Worm (Caenorhabditis elegans) whole organism, midembryonic: ENCODE data around the gene srw-72.

Experiments used
- T22C8.4 ChIP-seq: fragments of 200-800 bp; sonication (Bioruptor generic); IDR thresholded peaks from 2 replicates; pipeline ENCODE4 v1.3.6; 2022; ENCODE audit warnings: missing genetic modification characterization, missing compliant biosample characterization
- cog-1 ChIP-seq: sonication (generic microtip); optimal IDR thresholded peaks from 2 replicates; lab custom pipeline; 2016; ENCODE audit warnings: missing genetic modification characterization, missing compliant biosample characterization
- flt-1 ChIP-seq: fragments of 200-800 bp; sonication (Bioruptor generic); IDR thresholded peaks from 2 replicates; pipeline ENCODE4 v1.3.6; 2022; ENCODE audit warnings: missing genetic modification characterization, missing compliant biosample characterization
- klf-2 ChIP-seq: fragments of 200-800 bp; sonication (Bioruptor generic); conservative IDR thresholded peaks from 2 replicates; pipeline ENCODE4 v1.3.6; 2022; ENCODE audit warnings: missing genetic modification reagents, missing genetic modification characterization, missing compliant biosample characterization
- med-1 ChIP-seq: sonication (generic microtip); optimal IDR thresholded peaks from 2 replicates; lab custom pipeline; 2017; ENCODE audit warnings: missing genetic modification characterization, mild to moderate bottlenecking, missing compliant biosample characterization, antibody characterized with exemption, missing genetic modification reagents; ENCODE audit not compliant: insufficient read depth
- ref-1 ChIP-seq: fragments of 200-800 bp; sonication (Bioruptor generic); conservative IDR thresholded peaks from 2 replicates; pipeline ENCODE4 v1.3.6; 2022; ENCODE audit warnings: missing genetic modification reagents, missing genetic modification characterization, missing compliant biosample characterization
- tab-1 ChIP-seq: fragments of 200-800 bp; sonication (Bioruptor generic); IDR thresholded peaks from 2 replicates; pipeline ENCODE4 v1.3.6; 2022; ENCODE audit warnings: missing genetic modification characterization, missing compliant biosample characterization
- ztf-23 ChIP-seq: fragments of 200-800 bp; sonication (Bioruptor generic); IDR thresholded peaks from 2 replicates; pipeline ENCODE4 v1.3.6; 2022; ENCODE audit warnings: missing genetic modification reagents, missing genetic modification characterization, missing compliant biosample characterization
- ztf-29 ChIP-seq: fragments of 200-800 bp; sonication (Bioruptor generic); IDR thresholded peaks from 2 replicates; pipeline ENCODE4 v1.3.6; 2022; ENCODE audit warnings: missing genetic modification reagents, missing genetic modification characterization, missing compliant biosample characterization

Gene srw-72

DNA sequence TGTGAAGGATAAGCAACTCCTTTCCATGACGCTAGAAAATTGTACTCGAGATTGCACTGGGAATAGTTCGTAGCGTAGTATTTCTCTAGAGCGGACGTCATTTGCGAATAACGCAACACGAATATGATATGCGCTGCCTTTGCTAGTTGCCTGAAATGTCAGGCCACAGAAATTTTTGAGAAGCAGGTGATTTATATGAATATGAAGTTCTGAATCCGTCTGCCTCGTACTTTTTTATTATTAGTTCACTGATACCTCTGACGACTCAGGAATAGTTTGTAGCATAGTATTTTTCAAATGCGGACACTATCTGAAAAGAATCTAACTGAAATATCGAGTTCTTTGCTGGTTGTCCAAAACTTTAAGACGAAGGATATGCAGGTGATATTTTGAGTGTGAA, 29.2 kb downstream of the srw-72 start, which contains the start of gene srh-118:
srh-118 (minus strand) TSS at position 101 of the 400 bp plus-strand sequence.
- TF ChIP-seq cog-1 (tag; lab: Kevin White, UChicago): no peak

DNA sequence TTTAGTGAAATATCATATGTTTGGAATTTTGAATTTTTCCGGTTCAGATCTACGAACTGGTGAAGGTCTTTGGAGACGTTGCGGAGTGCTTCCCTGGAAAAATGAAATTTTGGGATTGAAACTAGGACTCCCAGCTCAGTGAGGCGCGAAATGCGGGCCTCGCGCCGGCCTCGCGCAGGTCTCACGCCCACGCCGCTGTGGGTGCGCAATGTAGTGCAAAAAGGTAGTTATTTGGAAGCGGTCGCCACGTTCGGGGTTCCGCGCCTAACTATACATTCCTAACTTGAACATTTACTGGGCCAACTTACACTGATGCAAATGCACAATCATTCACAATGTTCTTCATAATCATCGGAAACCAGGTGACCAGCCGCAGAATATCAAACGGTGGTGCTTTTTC, 33.2 kb downstream of the srw-72 start:
- no peak for TF ChIP-seq klf-2 (GFP tag; lab: Robert Waterston, UW)
- TF ChIP-seq ztf-29 (GFP tag; lab: Robert Waterston, UW): no peak
- TF ChIP-seq tab-1 (GFP tag; lab: Robert Waterston, UW): no peak
- TF ChIP-seq cog-1 (tag; lab: Kevin White, UChicago): no peak
- TF ChIP-seq ref-1: no peak
- TF ChIP-seq ztf-23 (GFP tag; lab: Robert Waterston, UW): no peak
- TF ChIP-seq flt-1 (GFP tag; lab: Robert Waterston, UW): no peak
- no peak for TF ChIP-seq med-1
- TF ChIP-seq T22C8.4 (GFP tag; lab: Robert Waterston, UW): no peak

DNA sequence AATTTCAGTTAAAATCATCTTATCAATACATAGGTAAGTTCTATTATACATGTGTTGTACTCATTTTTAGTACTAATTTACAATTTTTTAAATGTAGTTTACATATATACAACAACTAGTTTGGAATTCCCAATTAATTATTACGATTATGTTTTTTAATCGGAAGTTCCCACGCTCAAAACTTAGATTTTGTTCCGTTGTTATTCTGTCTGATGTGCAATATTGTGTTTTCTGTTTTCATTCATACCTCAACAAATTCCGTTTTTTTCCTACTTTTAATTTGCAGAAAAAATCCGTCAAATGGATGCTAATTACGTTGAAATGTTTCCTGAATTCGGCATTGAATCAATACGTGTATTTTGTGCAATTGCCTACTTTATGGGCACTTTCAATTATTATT, 39.4 kb downstream of the srw-72 start, which contains the start of gene srw-31:
srw-31 (plus strand) TSS at position 301 of the 400 bp plus-strand sequence.
- TF ChIP-seq cog-1 (tag; lab: Kevin White, UChicago): no peak

DNA sequence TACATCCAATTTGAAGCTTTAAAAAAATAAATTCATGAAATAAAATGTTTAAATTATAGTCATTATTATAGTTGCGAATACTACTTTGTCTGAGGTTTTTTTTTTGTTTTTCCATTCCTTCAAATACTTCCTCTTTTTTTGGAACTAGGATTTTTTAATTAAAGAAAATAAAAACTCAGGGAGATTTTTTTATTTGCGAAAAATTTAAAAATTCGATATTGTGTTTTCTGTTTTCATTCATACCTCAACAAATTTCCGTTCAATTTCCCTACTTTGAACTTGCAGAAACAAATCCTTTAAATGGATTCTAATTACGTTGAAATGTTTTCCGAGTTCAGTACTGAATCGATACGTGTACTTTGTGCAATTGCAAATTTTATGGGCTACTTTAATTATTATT, 41.6 kb downstream of the srw-72 start, which contains the start of gene srw-32:
srw-32 (plus strand) TSS at position 301 of the 400 bp plus-strand sequence.
- TF ChIP-seq ztf-23 (GFP tag; lab: Robert Waterston, UW): no peak
- no peak for TF ChIP-seq flt-1 (GFP tag; lab: Robert Waterston, UW)
- TF ChIP-seq med-1: no peak
- TF ChIP-seq cog-1 (tag; lab: Kevin White, UChicago): no peak
- TF ChIP-seq tab-1 (GFP tag; lab: Robert Waterston, UW): no peak
- no peak for TF ChIP-seq klf-2 (GFP tag; lab: Robert Waterston, UW)
- no peak for TF ChIP-seq ref-1
- no peak for TF ChIP-seq T22C8.4 (GFP tag; lab: Robert Waterston, UW)
- no peak for TF ChIP-seq ztf-29 (GFP tag; lab: Robert Waterston, UW)

DNA sequence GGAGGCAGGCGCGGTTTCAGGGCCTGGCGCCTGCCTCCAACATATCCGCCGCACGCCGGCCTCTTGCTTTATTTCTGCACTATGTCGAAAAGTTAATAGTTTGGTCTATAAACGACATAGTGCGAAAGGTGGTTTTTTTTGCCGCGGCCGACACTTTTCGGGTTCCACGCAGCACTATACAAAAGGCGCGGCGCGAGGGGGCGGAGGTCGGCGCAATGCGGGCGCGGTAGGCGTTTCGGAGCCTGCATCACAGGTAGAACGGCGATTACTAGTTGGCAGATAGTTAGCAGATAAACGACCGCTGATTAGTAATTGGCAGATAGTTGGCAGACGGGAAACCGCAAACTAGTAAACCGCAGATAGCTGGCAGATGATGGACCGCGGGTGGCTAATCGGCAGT, 45.9 kb downstream of the srw-72 start:
- TF ChIP-seq tab-1 (GFP tag; lab: Robert Waterston, UW): 0 out of 2 replicates have a peak, but pooled peaks have one; percentile 32
- TF ChIP-seq klf-2 (GFP tag; lab: Robert Waterston, UW): no peak

DNA sequence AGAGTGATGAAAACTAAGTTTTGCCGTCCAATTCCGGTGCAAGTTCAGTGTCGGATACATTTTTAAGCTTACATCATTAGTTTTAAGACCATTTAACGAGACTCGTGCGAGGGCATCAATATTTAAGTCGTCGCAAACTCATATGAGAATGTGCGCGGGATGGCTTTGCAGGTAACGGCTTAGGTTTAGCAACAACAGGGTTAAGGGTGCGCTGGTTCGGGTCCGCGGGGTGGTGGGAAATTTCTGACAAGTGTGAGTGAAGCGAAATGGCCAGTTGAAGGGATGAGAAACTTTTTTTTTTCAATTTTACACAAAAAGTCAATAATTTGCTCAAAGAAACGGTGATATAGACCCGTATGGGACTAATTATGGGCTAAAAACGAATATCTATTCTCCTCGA, 47.0 kb downstream of the srw-72 start:
- TF ChIP-seq ztf-29 (GFP tag; lab: Robert Waterston, UW) (no peak), ref-1 (0 out of 2 replicates have a peak, but pooled peaks have one; percentile 10)
